Worm (Caenorhabditis elegans) whole organism, L2 larva: ENCODE results near the gene famk-1.

Source experiments
- F13H6.1 ChIP-seq: sonication (generic microtip); optimal IDR thresholded peaks from 2 replicates; lab custom pipeline; 2016; ENCODE audit warnings: missing genetic modification characterization, missing compliant biosample characterization
- R02D3.7 ChIP-seq: fragments of 150-350 bp; optimal IDR thresholded peaks from 2 replicates; lab custom pipeline; 2014; ENCODE audit warnings: missing biosample characterization, missing genetic modification characterization
- alr-1 ChIP-seq: fragments of 150-350 bp; optimal IDR thresholded peaks from 2 replicates; lab custom pipeline; 2014; ENCODE audit warnings: missing biosample characterization, missing genetic modification characterization
- aly-2 ChIP-seq: fragments of 150-350 bp; optimal IDR thresholded peaks from 2 replicates; lab custom pipeline; 2014; ENCODE audit warnings: missing biosample characterization, missing genetic modification characterization
- ama-1 ChIP-seq: fragments of 150-350 bp; optimal IDR thresholded peaks from 2 replicates; lab custom pipeline; 2018; ENCODE audit warnings: inconsistent platforms
- ceh-16 ChIP-seq: fragments of 150-350 bp; optimal IDR thresholded peaks from 2 replicates; lab custom pipeline; 2014; ENCODE audit warnings: missing biosample characterization, missing genetic modification characterization
- crh-2 ChIP-seq: sonication (generic microtip); optimal IDR thresholded peaks from 2 replicates; lab custom pipeline; 2017; ENCODE audit warnings: missing biosample characterization, missing genetic modification characterization
- dmd-4 ChIP-seq: sonication (generic microtip); optimal IDR thresholded peaks from 2 replicates; lab custom pipeline; 2017; ENCODE audit warnings: missing biosample characterization, missing genetic modification characterization
- egl-27 ChIP-seq: sonication (generic microtip); optimal IDR thresholded peaks from 3 replicates; lab custom pipeline; 2017; ENCODE audit warnings: missing biosample characterization, missing genetic modification reagents, missing genetic modification characterization
- elt-1 ChIP-seq: fragments of 150-350 bp; optimal IDR thresholded peaks from 2 replicates; lab custom pipeline; 2014; ENCODE audit warnings: missing biosample characterization, missing genetic modification characterization
- elt-3 ChIP-seq: sonication (generic microtip); optimal IDR thresholded peaks from 2 replicates; lab custom pipeline; 2017; ENCODE audit warnings: missing biosample characterization, missing genetic modification characterization
- fos-1 ChIP-seq: fragments of 150-350 bp; optimal IDR thresholded peaks from 2 replicates; lab custom pipeline; 2014; ENCODE audit warnings: missing biosample characterization, missing genetic modification characterization
- gmeb-1 ChIP-seq: fragments of 150-350 bp; optimal IDR thresholded peaks from 2 replicates; lab custom pipeline; 2014; ENCODE audit warnings: missing biosample characterization, missing genetic modification characterization
- lin-13 ChIP-seq: fragments of 150-350 bp; optimal IDR thresholded peaks from 2 replicates; lab custom pipeline; 2014; ENCODE audit warnings: missing biosample characterization, missing genetic modification reagents, missing genetic modification characterization
- mab-5 ChIP-seq: fragments of 150-350 bp; optimal IDR thresholded peaks from 2 replicates; lab custom pipeline; 2014; ENCODE audit warnings: missing biosample characterization, missing genetic modification characterization
- mbf-1 ChIP-seq: sonication (generic microtip); optimal IDR thresholded peaks from 2 replicates; lab custom pipeline; 2017; ENCODE audit warnings: missing biosample characterization, missing genetic modification characterization
- mdl-1 ChIP-seq, 2 experiments: fragments of 150-350 bp in 1 of 2; sonication (generic microtip) in 1 of 2; optimal IDR thresholded peaks; 2 replicates each; lab custom pipeline; 2017; ENCODE audit warnings: missing biosample characterization in 2 of 2, missing genetic modification characterization in 2 of 2
- nhr-10 ChIP-seq: sonication (generic microtip); optimal IDR thresholded peaks from 2 replicates; lab custom pipeline; 2017; ENCODE audit warnings: missing biosample characterization, missing genetic modification characterization
- nhr-12 ChIP-seq: fragments of 150-350 bp; optimal IDR thresholded peaks from 2 replicates; lab custom pipeline; 2014; ENCODE audit warnings: missing biosample characterization, missing genetic modification characterization
- nhr-129 ChIP-seq: fragments of 150-350 bp; optimal IDR thresholded peaks from 2 replicates; lab custom pipeline; 2014; ENCODE audit warnings: missing biosample characterization, missing genetic modification characterization
- nhr-21 ChIP-seq: fragments of 150-350 bp; optimal IDR thresholded peaks from 2 replicates; lab custom pipeline; 2014; ENCODE audit warnings: missing biosample characterization, missing genetic modification characterization
- nhr-6 ChIP-seq: fragments of 150-350 bp; optimal IDR thresholded peaks from 2 replicates; lab custom pipeline; 2014; ENCODE audit warnings: missing biosample characterization, missing genetic modification characterization
- peb-1 ChIP-seq: fragments of 150-350 bp; optimal IDR thresholded peaks from 2 replicates; lab custom pipeline; 2014; ENCODE audit warnings: missing biosample characterization, missing genetic modification characterization
- sem-4 ChIP-seq: fragments of 150-350 bp; optimal IDR thresholded peaks from 2 replicates; lab custom pipeline; 2014; ENCODE audit warnings: missing biosample characterization, missing genetic modification reagents, missing genetic modification characterization
- skn-1 ChIP-seq: sonication (generic microtip); optimal IDR thresholded peaks from 2 replicates; lab custom pipeline; 2017; ENCODE audit warnings: missing biosample characterization, missing genetic modification characterization
- sma-3 ChIP-seq: sonication (generic microtip); optimal IDR thresholded peaks from 2 replicates; lab custom pipeline; 2016; ENCODE audit warnings: missing genetic modification reagents, missing genetic modification characterization, missing compliant biosample characterization
- snpc-4 ChIP-seq: fragments of 150-350 bp; optimal IDR thresholded peaks from 2 replicates; lab custom pipeline; 2014; ENCODE audit warnings: missing biosample characterization, missing genetic modification characterization
- unc-39 ChIP-seq: fragments of 150-350 bp; optimal IDR thresholded peaks from 2 replicates; lab custom pipeline; 2014; ENCODE audit warnings: missing biosample characterization, missing genetic modification characterization
- unc-55 ChIP-seq: fragments of 150-350 bp; sonication (generic microtip); optimal IDR thresholded peaks from 3 replicates; lab custom pipeline; 2014; ENCODE audit warnings: missing biosample characterization, missing genetic modification reagents, missing genetic modification characterization
- unc-62 ChIP-seq: fragments of 150-350 bp; optimal IDR thresholded peaks from 2 replicates; lab custom pipeline; 2014; ENCODE audit warnings: missing biosample characterization, missing genetic modification reagents, missing genetic modification characterization
- ztf-4 ChIP-seq: fragments of 150-350 bp; optimal IDR thresholded peaks from 2 replicates; lab custom pipeline; 2014; ENCODE audit warnings: missing biosample characterization, missing genetic modification characterization

Gene famk-1

ce11 chrX:15242726-15243125 is 29.7 kb upstream of the famk-1 start:
- TF ChIP-seq nhr-10 (tag; lab: Kevin White, UChicago) (no peak), ztf-4 (tag; lab: Kevin White, UChicago) (no peak), unc-55 (GFP tag; lab: Kevin White, UChicago) (no peak), aly-2 (no peak), unc-62 (GFP tag; lab: Kevin White, UChicago) (no peak), gmeb-1 (tag; lab: Kevin White, UChicago) (no peak), peb-1 (tag; lab: Kevin White, UChicago) (no peak), mdl-1 (tag; optimal IDR thresholded peaks at IDR 0.05; lab: Kevin White, UChicago) (no peak), ceh-16 (tag; lab: Kevin White, UChicago) (no peak), sem-4 (tag; lab: Kevin White, UChicago) (no peak), skn-1 (tag; lab: Kevin White, UChicago) (no peak), sma-3 (GFP tag; lab: Kevin White, UChicago) (no peak), snpc-4 (tag; lab: Kevin White, UChicago) (no peak), R02D3.7 (tag; lab: Kevin White, UChicago) (no peak), alr-1 (tag; lab: Kevin White, UChicago) (no peak), elt-3 (tag; lab: Kevin White, UChicago) (no peak)

- TF ChIP-seq ama-1: no peak
- TF ChIP-seq peb-1 (tag; lab: Kevin White, UChicago): no peak
- TF ChIP-seq nhr-21 (tag; lab: Kevin White, UChicago): no peak
- no peak for TF ChIP-seq aly-2
- no peak for TF ChIP-seq ceh-16 (tag; lab: Kevin White, UChicago)
- TF ChIP-seq nhr-6: no peak
- TF ChIP-seq lin-13: no peak
- no peak for TF ChIP-seq alr-1 (tag; lab: Kevin White, UChicago)
- TF ChIP-seq dmd-4: no peak
- TF ChIP-seq sma-3 (GFP tag; lab: Kevin White, UChicago): no peak
- TF ChIP-seq elt-3 (tag; lab: Kevin White, UChicago): no peak
- TF ChIP-seq F13H6.1: no peak
- TF ChIP-seq nhr-12 (tag; lab: Kevin White, UChicago): no peak
- TF ChIP-seq fos-1: no peak
- no peak for TF ChIP-seq elt-1 (tag; lab: Kevin White, UChicago)
- TF ChIP-seq unc-39 (tag; lab: Kevin White, UChicago): no peak
- no peak for TF ChIP-seq mab-5 (tag; lab: Kevin White, UChicago)
- TF ChIP-seq, all 48 proteins: peak for 0
These were observed 28.1 kb upstream of the famk-1 start for ce11 chrX:15241169-15241568.

- TF ChIP-seq crh-2: no peak
- TF ChIP-seq sma-3 (GFP tag; lab: Kevin White, UChicago): peak; percentile 35
- TF ChIP-seq ceh-16 (tag; lab: Kevin White, UChicago): no peak
- TF ChIP-seq fos-1: peak; percentile 15
- peak; percentile 43 for TF ChIP-seq nhr-21 (tag; lab: Kevin White, UChicago)
- TF ChIP-seq nhr-129 (tag; lab: Kevin White, UChicago): peak; percentile 20
- TF ChIP-seq, all 48 proteins: peak for 4
These were observed 23.0 kb upstream of the famk-1 start for ce11 chrX:15236036-15236435.

ce11 chrX:15233684-15234083 is 20.6 kb upstream of the famk-1 start:
- TF ChIP-seq mbf-1 (tag; lab: Kevin White, UChicago): no peak
- TF ChIP-seq nhr-129 (tag; lab: Kevin White, UChicago): peak; percentile 23
- TF ChIP-seq egl-27 (tag; lab: Kevin White, UChicago): no peak
- no peak for TF ChIP-seq aly-2

ce11 chrX:15231800-15232199 is 18.7 kb upstream of the famk-1 start:
- TF ChIP-seq nhr-6: no peak
- peak; percentile 47 for TF ChIP-seq unc-55 (GFP tag; lab: Kevin White, UChicago)

- TF ChIP-seq unc-39 (tag; lab: Kevin White, UChicago) (no peak), fos-1 (peak; percentile 33)
These were observed 17.4 kb upstream of the famk-1 start, which contains the start of gene H03A11.2 for ce11 chrX:15230394-15230968. Gene H03A11.2, minus strand, starts transcription at chrX:15230645.

- no peak for TF ChIP-seq R02D3.7 (tag; lab: Kevin White, UChicago)
- TF ChIP-seq fos-1: peak; percentile 47
These were observed 16.1 kb upstream of the famk-1 start for ce11 chrX:15229174-15229573.
